Fruit fly (Drosophila melanogaster): ENCODE measurements around the gene Wwox.

dm6 chr2L:8010602-8011455 lies 6.7 kb upstream of the Wwox start, which contains the start of the genes Glyat and Tg:
- no peak for TF ChIP-seq CG8478 (optimal IDR thresholded peaks at IDR 0.05)
- no peak for TF ChIP-seq Dll (optimal IDR thresholded peaks at IDR 0.05)
